Fruit fly (Drosophila melanogaster) whole organism, pupa: ENCODE data around the gene Ptp69D.

ENCODE experiments used
- CG10348 ChIP-seq: fragments of 200-800 bp; sonication (Bioruptor generic); IDR thresholded peaks from 2 replicates; pipeline ENCODE4 v1.3.6; 2022; ENCODE audit warnings: missing biosample characterization, missing genetic modification characterization
- CG12605 ChIP-seq: fragments of 200-800 bp; sonication (Bioruptor generic); IDR thresholded peaks from 2 replicates; pipeline ENCODE4 v1.3.6; 2022; ENCODE audit warnings: missing biosample characterization, missing genetic modification characterization
- CG13204 ChIP-seq: fragments of 200-800 bp; sonication (Bioruptor generic); optimal IDR thresholded peaks from 2 replicates; lab custom pipeline; 2018; ENCODE audit warnings: missing biosample characterization, mild to moderate bottlenecking, missing genetic modification characterization, moderate library complexity
- CG14655 ChIP-seq: fragments of 200-800 bp; sonication (Bioruptor generic); optimal IDR thresholded peaks from 3 replicates; lab custom pipeline; 2017; ENCODE audit warnings: mild to moderate bottlenecking, missing biosample characterization, missing genetic modification reagents, missing genetic modification characterization
- CG15710 ChIP-seq: fragments of 200-800 bp; sonication (Bioruptor generic); optimal IDR thresholded peaks from 2 replicates; lab custom pipeline; 2018; ENCODE audit warnings: missing biosample characterization, mild to moderate bottlenecking, missing genetic modification characterization, moderate library complexity
- CG17806 ChIP-seq: fragments of 200-800 bp; sonication (Bioruptor generic); optimal IDR thresholded peaks from 2 replicates; lab custom pipeline; 2018; ENCODE audit warnings: missing biosample characterization, mild to moderate bottlenecking, missing genetic modification characterization, moderate library complexity
- CG32121 ChIP-seq: fragments of 200-800 bp; sonication (Bioruptor generic); IDR thresholded peaks from 2 replicates; pipeline ENCODE4 v1.3.6; 2022; ENCODE audit warnings: missing biosample characterization, missing genetic modification characterization
- CG34367 ChIP-seq: fragments of 200-800 bp; sonication (Bioruptor generic); optimal IDR thresholded peaks from 2 replicates; lab custom pipeline; 2018; ENCODE audit warnings: missing biosample characterization, mild to moderate bottlenecking, missing genetic modification characterization
- CG4496 ChIP-seq: fragments of 200-800 bp; sonication (Bioruptor generic); IDR thresholded peaks from 3 replicates; pipeline ENCODE4 v1.3.6; 2022; ENCODE audit warnings: missing biosample characterization, missing genetic modification characterization
- CG8159 ChIP-seq: fragments of 200-800 bp; sonication (Bioruptor generic); optimal IDR thresholded peaks from 3 replicates; lab custom pipeline; 2018; ENCODE audit warnings: missing biosample characterization, mild to moderate bottlenecking, missing genetic modification characterization, moderate library complexity
- CG8301 ChIP-seq: fragments of 200-800 bp; sonication (Bioruptor generic); optimal IDR thresholded peaks from 2 replicates; lab custom pipeline; 2018; ENCODE audit warnings: missing biosample characterization, mild to moderate bottlenecking, missing genetic modification characterization
- CG9948 ChIP-seq: fragments of 200-800 bp; sonication (Bioruptor generic); optimal IDR thresholded peaks from 2 replicates; lab custom pipeline; 2018; ENCODE audit warnings: missing biosample characterization, mild to moderate bottlenecking, missing genetic modification characterization, moderate library complexity
- D1 ChIP-seq: fragments of 200-800 bp; sonication (Bioruptor generic); optimal IDR thresholded peaks from 2 replicates; lab custom pipeline; 2018; ENCODE audit warnings: missing biosample characterization, mild to moderate bottlenecking, missing genetic modification characterization, moderate library complexity
- EcR ChIP-seq: fragments of 200-800 bp; sonication (Bioruptor generic); optimal IDR thresholded peaks from 3 replicates; lab custom pipeline; 2019; ENCODE audit warnings: missing biosample characterization, missing genetic modification characterization, mild to moderate bottlenecking, moderate library complexity, missing genetic modification reagents
- Ets98B ChIP-seq: fragments of 200-800 bp; sonication (Bioruptor generic); IDR thresholded peaks from 2 replicates; pipeline ENCODE4 v1.3.6; 2022; ENCODE audit warnings: missing biosample characterization, missing genetic modification characterization
- Pif1A ChIP-seq: fragments of 200-800 bp; sonication (Bioruptor generic); optimal IDR thresholded peaks from 3 replicates; lab custom pipeline; 2016; ENCODE audit warnings: missing biosample characterization, missing genetic modification characterization
- Pif1B ChIP-seq: fragments of 200-800 bp; sonication (Bioruptor generic); optimal IDR thresholded peaks from 3 replicates; lab custom pipeline; 2016; ENCODE audit warnings: missing biosample characterization, missing genetic modification characterization
- Snoo ChIP-seq: fragments of 200-800 bp; sonication (Bioruptor generic); optimal IDR thresholded peaks from 3 replicates; lab custom pipeline; 2017; ENCODE audit warnings: missing biosample characterization, mild to moderate bottlenecking, missing genetic modification characterization, inconsistent platforms
- fd96Ca ChIP-seq: fragments of 200-800 bp; sonication (Bioruptor generic); IDR thresholded peaks from 3 replicates; pipeline ENCODE4 v1.3.6; 2022; ENCODE audit warnings: missing biosample characterization, missing genetic modification characterization
- gl ChIP-seq: fragments of 200-800 bp; sonication (Bioruptor generic); optimal IDR thresholded peaks from 2 replicates; lab custom pipeline; 2018; ENCODE audit warnings: missing biosample characterization, mild to moderate bottlenecking, missing genetic modification characterization
- rn ChIP-seq: fragments of 200-800 bp; sonication (Bioruptor generic); IDR thresholded peaks from 2 replicates; pipeline ENCODE4 v1.3.6; 2022; ENCODE audit warnings: missing biosample characterization, missing genetic modification characterization

Ptp69D gene

DNA sequence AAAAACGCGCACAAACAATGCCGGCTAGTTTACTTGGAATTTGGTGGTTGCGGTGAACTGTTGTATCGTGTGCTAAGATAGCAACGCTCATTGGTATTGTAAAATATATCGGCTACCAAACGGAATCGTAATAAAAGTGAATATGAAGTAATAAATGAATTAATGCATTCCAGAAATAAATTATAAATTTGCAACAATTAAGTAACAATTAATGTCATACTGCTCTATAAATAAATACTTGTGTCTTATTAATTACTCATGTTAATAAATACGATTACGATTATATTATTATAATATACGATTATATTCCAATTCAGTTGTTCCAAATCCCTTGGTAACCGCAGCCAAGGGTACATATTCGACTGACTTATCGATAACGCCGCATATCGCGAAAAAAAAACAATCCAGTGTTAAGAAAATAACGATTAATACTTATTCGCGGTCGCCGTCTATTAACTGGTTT is at the start of gene Ptp69D, which contains the start of gene SmD1:
Gene Ptp69D, plus strand, starts transcription at position 396 of the 463 bp plus-strand sequence.
Gene SmD1, minus strand, starts transcription at position 62 of the 463 bp plus-strand sequence.
- TF ChIP-seq fd96Ca (GFP tag; lab: Robert Waterston, UW) (no peak), CG15710 (no peak), CG17806 (tag; lab: Kevin White, UChicago) (no peak), Pif1A (GFP tag; lab: Kevin White, UChicago) (no peak)

DNA sequence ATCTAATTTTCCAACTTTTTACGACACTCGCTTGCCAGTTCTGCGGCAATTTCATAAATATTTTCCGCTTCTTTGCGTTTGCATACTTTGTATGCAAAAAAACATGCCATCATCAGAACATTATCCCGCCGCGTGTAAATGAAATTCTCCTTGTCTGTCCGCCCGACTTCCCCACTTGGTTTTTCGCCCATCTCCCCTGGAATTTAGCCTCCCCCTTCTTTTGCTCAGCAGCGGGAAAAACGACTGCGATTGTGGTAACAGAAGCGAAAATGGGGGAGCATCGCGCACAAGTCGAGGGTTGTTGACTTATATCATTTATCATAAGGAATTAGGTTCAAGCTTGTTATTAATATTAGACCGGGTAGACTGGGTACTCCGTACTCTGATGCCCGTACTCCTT is 48.6 kb upstream of the Ptp69D start:
- TF ChIP-seq fd96Ca (GFP tag; lab: Robert Waterston, UW) (no peak), CG34367 (tag; lab: Kevin White, UChicago) (no peak), CG9948 (tag; lab: Kevin White, UChicago) (no peak), CG8301 (no peak), CG8159 (tag; lab: Kevin White, UChicago) (no peak), Pif1B (no peak), gl (tag; lab: Kevin White, UChicago) (no peak), CG17806 (tag; lab: Kevin White, UChicago) (no peak), Snoo (no peak), CG15710 (no peak), CG10348 (GFP tag; lab: Robert Waterston, UW) (no peak), EcR (GFP tag; lab: Kevin White, UChicago) (no peak), CG13204 (GFP tag; lab: Kevin White, UChicago) (no peak), CG14655 (GFP tag; lab: Kevin White, UChicago) (no peak), CG12605 (GFP tag; lab: Robert Waterston, UW) (no peak), D1 (no peak), Ets98B (no peak), rn (GFP tag; lab: Robert Waterston, UW) (no peak), Pif1A (GFP tag; lab: Kevin White, UChicago) (no peak)

DNA sequence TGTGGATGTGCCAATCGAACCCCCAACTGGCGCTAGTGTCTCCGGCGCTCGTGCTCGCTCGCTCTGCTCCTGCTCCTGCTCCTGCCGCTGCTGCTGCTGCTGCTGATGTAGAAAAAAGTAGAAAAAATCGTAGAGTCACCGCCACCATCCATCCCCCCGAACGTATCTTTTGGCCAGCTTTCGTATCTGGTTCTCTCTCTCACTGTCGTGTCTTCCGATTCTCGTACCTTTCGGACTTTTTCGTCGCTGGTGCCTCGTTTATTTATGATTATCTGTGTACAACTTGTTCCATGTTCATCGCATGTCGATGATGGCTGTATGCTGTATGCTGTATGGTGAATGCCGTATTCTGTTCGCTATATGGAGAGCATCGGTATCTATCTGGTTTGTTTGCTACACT is 46.0 kb upstream of the Ptp69D start:
- 0 out of 3 replicates have a peak, but pooled peaks have one; percentile 22 for TF ChIP-seq fd96Ca (GFP tag; lab: Robert Waterston, UW)
- no peak for TF ChIP-seq CG10348 (GFP tag; lab: Robert Waterston, UW)
- TF ChIP-seq CG13204 (GFP tag; lab: Kevin White, UChicago), result peak; percentile 43
- TF ChIP-seq Pif1A (GFP tag; lab: Kevin White, UChicago), result no peak
- TF ChIP-seq, all 21 proteins: peak for 2

DNA sequence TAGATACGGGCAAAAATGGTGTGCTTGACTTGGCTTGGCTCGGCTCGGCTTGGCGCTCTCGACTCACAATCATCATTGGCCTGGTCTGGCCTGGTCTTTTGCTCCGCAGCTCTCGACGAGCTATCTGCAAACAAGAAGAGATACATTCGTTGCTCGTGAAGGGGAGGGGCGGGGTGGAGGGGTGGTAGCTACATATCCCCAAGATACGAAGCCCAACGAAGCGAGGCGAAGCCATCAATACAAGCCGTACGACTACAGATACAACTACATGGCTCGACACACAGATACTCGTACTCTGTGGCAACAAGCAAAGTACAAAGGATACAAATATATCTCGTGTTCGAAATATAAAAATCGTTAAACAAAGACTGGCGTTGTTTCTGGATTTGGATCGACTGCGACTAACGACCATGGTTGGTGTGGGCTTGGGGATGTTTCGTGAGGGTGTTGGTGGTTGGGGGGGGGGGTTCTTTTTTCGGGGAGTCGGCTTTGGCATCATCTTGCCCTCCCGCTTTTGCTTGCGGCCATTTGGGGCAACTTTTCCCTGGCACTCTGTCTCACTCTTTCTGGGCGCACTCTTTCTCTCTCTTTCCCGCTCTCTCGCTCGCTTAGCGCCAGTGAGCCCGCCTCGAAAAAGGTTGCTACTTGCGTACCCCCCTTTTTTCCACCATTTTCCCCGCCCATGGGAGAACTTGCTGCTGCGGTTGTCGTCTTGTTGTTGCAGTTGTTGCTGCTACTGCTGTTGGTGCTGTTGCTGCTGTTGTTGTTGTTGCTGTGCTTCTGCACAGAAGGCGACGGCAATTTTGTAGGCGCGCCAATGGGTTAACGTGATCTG is 44.2 kb upstream of the Ptp69D start:
- TF ChIP-seq CG8159 (tag; lab: Kevin White, UChicago) (no peak), CG13204 (GFP tag; lab: Kevin White, UChicago) (peak; percentile 18)

DNA sequence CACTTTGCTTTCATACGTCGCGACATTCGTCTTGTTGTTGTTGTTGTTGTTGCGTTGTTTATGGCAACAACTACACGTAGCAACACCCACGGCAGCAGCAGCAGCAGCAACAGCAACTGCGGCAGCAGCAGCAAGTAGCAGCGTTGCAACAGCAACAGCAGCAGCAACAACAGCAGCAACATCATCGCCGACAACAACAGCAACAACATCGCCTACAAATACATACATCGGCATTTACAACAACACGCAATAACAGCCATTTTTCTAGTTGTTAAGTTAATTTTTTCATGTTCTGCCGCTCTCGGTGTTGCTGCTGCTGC is 42.2 kb upstream of the Ptp69D start:
- no peak for TF ChIP-seq CG15710
- TF ChIP-seq CG34367 (tag; lab: Kevin White, UChicago), result no peak
- TF ChIP-seq CG14655 (GFP tag; lab: Kevin White, UChicago), result no peak
- no peak for TF ChIP-seq D1
- TF ChIP-seq CG12605 (GFP tag; lab: Robert Waterston, UW), result no peak
- TF ChIP-seq CG9948 (tag; lab: Kevin White, UChicago), result no peak
- TF ChIP-seq Pif1A (GFP tag; lab: Kevin White, UChicago), result no peak
- TF ChIP-seq fd96Ca (GFP tag; lab: Robert Waterston, UW), result no peak
- no peak for TF ChIP-seq rn (GFP tag; lab: Robert Waterston, UW)
- TF ChIP-seq CG8301, result no peak
- no peak for TF ChIP-seq CG10348 (GFP tag; lab: Robert Waterston, UW)
- no peak for TF ChIP-seq CG8159 (tag; lab: Kevin White, UChicago)
- TF ChIP-seq Snoo, result no peak

DNA sequence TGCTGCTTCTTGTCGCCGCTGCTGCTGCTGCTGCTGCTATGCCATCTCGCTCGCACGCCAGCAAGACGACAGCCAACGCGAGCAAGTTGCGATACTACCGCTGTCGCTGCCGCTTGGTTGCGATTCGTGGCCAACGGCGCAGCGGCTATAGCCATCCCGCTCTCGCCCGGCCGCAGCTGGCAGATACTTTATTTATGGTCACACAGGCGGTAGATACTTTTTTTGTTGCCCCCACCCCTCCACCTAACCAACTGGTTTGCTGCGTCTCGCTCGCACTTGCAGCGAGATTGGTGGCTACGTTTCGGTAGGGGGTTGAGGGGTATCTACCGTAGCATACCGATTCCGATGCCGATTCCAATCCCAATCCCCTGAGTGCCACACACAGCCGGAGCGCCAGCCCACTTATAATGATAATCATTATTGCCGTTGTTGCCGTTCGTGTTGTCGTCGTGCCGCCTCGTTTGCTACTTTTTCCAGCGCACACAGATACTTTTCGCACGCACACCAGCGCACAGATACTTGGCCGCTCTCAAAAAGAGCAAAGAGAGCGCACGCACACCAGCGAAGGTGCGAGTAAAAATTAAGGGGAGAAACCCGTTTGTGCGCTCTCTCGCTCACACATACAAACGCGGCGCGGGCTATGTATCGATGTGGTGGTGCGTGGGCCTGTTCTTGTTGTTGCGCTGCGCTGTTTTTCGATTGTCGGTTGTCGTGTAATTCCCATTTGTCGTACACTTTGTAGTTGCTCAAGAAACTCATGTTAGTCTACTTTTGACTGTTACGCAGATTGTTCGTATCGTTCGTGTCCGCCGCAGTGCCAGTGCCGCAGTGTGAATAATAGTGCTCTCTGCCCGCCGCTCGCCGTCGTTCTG is 41.6 kb upstream of the Ptp69D start, which contains the start of gene mirr:
Gene mirr, plus strand, starts transcription at position 759 of the 872 bp plus-strand sequence.
- no peak; the same call in 1 of the 2 replicates for TF ChIP-seq Ets98B
- no peak for TF ChIP-seq CG9948 (tag; lab: Kevin White, UChicago)
- peak; percentile 54; the same call in 1 of the 3 replicates for TF ChIP-seq fd96Ca (GFP tag; lab: Robert Waterston, UW)
- TF ChIP-seq CG32121 (GFP tag; lab: Robert Waterston, UW), result no peak
- peak; percentile 24 for TF ChIP-seq Pif1B
- 0 out of 2 replicates have a peak, but pooled peaks have one; percentile 21 for TF ChIP-seq rn (GFP tag; lab: Robert Waterston, UW)
- no peak for TF ChIP-seq Pif1A (GFP tag; lab: Kevin White, UChicago)
- TF ChIP-seq CG13204 (GFP tag; lab: Kevin White, UChicago), result peak; percentile 70
- TF ChIP-seq CG17806 (tag; lab: Kevin White, UChicago), result no peak
- peak; percentile 49 for TF ChIP-seq gl (tag; lab: Kevin White, UChicago)
- TF ChIP-seq CG8301, result no peak
- TF ChIP-seq CG8159 (tag; lab: Kevin White, UChicago), result peak; percentile 29
- TF ChIP-seq Snoo, result no peak
- TF ChIP-seq EcR (GFP tag; lab: Kevin White, UChicago), result no peak
- no peak for TF ChIP-seq CG12605 (GFP tag; lab: Robert Waterston, UW)
- no peak for TF ChIP-seq CG34367 (tag; lab: Kevin White, UChicago)
- TF ChIP-seq CG4496 (GFP tag; lab: Robert Waterston, UW), result peak; percentile 28
- no peak for TF ChIP-seq CG10348 (GFP tag; lab: Robert Waterston, UW)
- TF ChIP-seq CG14655 (GFP tag; lab: Kevin White, UChicago), result peak; percentile 46
